Fruit fly (Drosophila melanogaster) whole organism, embryonic: ENCODE data around the gene CG4461.

Experiments
- BEAF-32 ChIP-seq: fragments of 200-800 bp; sonication (Bioruptor generic); optimal IDR thresholded peaks from 3 replicates; lab custom pipeline; 2017; ENCODE audit warnings: missing biosample characterization, missing genetic modification characterization, mild to moderate bottlenecking, moderate library complexity, missing genetic modification reagents
- CG10654 ChIP-seq: fragments of 200-800 bp; sonication (Bioruptor generic); optimal IDR thresholded peaks from 2 replicates; lab custom pipeline; 2016; ENCODE audit warnings: missing biosample characterization, missing genetic modification characterization
- CG11695 ChIP-seq: fragments of 200-800 bp; sonication (Bioruptor generic); IDR thresholded peaks from 3 replicates; pipeline ENCODE4 v1.3.6; 2022; ENCODE audit warnings: missing biosample characterization, missing genetic modification characterization
- CG11696 ChIP-seq: fragments of 200-800 bp; sonication (Bioruptor generic); IDR thresholded peaks from 2 replicates; pipeline ENCODE4 v1.3.6; 2022; ENCODE audit warnings: missing biosample characterization, missing genetic modification characterization
- CG11723 ChIP-seq: fragments of 200-800 bp; sonication (Bioruptor generic); optimal IDR thresholded peaks from 2 replicates; lab custom pipeline; 2017; ENCODE audit warnings: missing biosample characterization, mild to moderate bottlenecking, missing genetic modification characterization
- CG12104 ChIP-seq: fragments of 200-800 bp; sonication (Bioruptor generic); optimal IDR thresholded peaks from 3 replicates; lab custom pipeline; 2016; ENCODE audit warnings: missing biosample characterization, missing genetic modification characterization
- CG12744 ChIP-seq: fragments of 200-800 bp; sonication (Bioruptor generic); optimal IDR thresholded peaks from 2 replicates; lab custom pipeline; 2016; ENCODE audit warnings: missing biosample characterization, missing genetic modification characterization
- CG13775 ChIP-seq: fragments of 200-800 bp; sonication (Bioruptor generic); optimal IDR thresholded peaks from 3 replicates; lab custom pipeline; 2017; ENCODE audit warnings: missing biosample characterization, mild to moderate bottlenecking, missing genetic modification characterization
- CG14014 ChIP-seq: fragments of 200-800 bp; sonication (Bioruptor generic); IDR thresholded peaks from 2 replicates; pipeline ENCODE4 v1.3.6; 2022; ENCODE audit warnings: missing biosample characterization, missing genetic modification characterization
- CG15601 ChIP-seq: fragments of 200-800 bp; sonication (Bioruptor generic); optimal IDR thresholded peaks from 3 replicates; lab custom pipeline; 2019; ENCODE audit warnings: missing biosample characterization, mild to moderate bottlenecking, missing genetic modification characterization, moderate library complexity
- CG16813 ChIP-seq: fragments of 200-800 bp; sonication (Bioruptor generic); IDR thresholded peaks from 3 replicates; pipeline ENCODE4 v1.3.6; 2022; ENCODE audit warnings: missing biosample characterization, missing genetic modification characterization; ENCODE audit not compliant: partially characterized antibody
- CG16815 ChIP-seq: fragments of 200-800 bp; sonication (Bioruptor generic); optimal IDR thresholded peaks from 3 replicates; lab custom pipeline; 2017; ENCODE audit warnings: missing biosample characterization, mild to moderate bottlenecking, missing genetic modification characterization
- CG17186 ChIP-seq: fragments of 200-800 bp; sonication (Bioruptor generic); optimal IDR thresholded peaks from 3 replicates; lab custom pipeline; 2017; ENCODE audit warnings: missing biosample characterization, missing genetic modification reagents, missing genetic modification characterization
- CG18619 ChIP-seq: fragments of 200-800 bp; sonication (Bioruptor generic); optimal IDR thresholded peaks from 3 replicates; lab custom pipeline; 2017; ENCODE audit warnings: missing biosample characterization, mild to moderate bottlenecking, missing genetic modification characterization
- CG2129 ChIP-seq: fragments of 200-800 bp; sonication (Bioruptor generic); IDR thresholded peaks from 2 replicates; pipeline ENCODE4 v1.3.6; 2022; ENCODE audit warnings: missing biosample characterization, missing genetic modification characterization; ENCODE audit not compliant: partially characterized antibody
- CG3163 ChIP-seq: fragments of 200-800 bp; sonication (Bioruptor generic); optimal IDR thresholded peaks from 3 replicates; lab custom pipeline; 2016; ENCODE audit warnings: missing biosample characterization, missing genetic modification characterization
- CG32767 ChIP-seq: fragments of 200-800 bp; sonication (Bioruptor generic); IDR thresholded peaks from 2 replicates; pipeline ENCODE4 v1.3.6; 2022; ENCODE audit warnings: missing biosample characterization, missing genetic modification characterization
- CG3281 ChIP-seq: fragments of 200-800 bp; sonication (Bioruptor generic); optimal IDR thresholded peaks from 3 replicates; lab custom pipeline; 2017; ENCODE audit warnings: missing biosample characterization, mild to moderate bottlenecking, missing genetic modification characterization
- CG4404 ChIP-seq: fragments of 200-800 bp; sonication (Bioruptor generic); IDR thresholded peaks from 2 replicates; pipeline ENCODE4 v1.3.6; 2022; ENCODE audit warnings: missing biosample characterization, missing genetic modification characterization
- CG4730 ChIP-seq: fragments of 200-800 bp; sonication (Bioruptor generic); IDR thresholded peaks from 2 replicates; pipeline ENCODE4 v1.3.6; 2022; ENCODE audit warnings: missing biosample characterization, missing genetic modification characterization
- CG8478 ChIP-seq: fragments of >200 bp; optimal IDR thresholded peaks from 2 replicates; lab custom pipeline; 2018
- CG8765 ChIP-seq: fragments of 200-800 bp; sonication (Bioruptor generic); IDR thresholded peaks from 2 replicates; pipeline ENCODE4 v1.3.6; 2022; ENCODE audit warnings: missing biosample characterization, missing genetic modification characterization
- CG9437 ChIP-seq: fragments of 200-800 bp; sonication (Bioruptor generic); optimal IDR thresholded peaks from 2 replicates; lab custom pipeline; 2018; ENCODE audit warnings: missing biosample characterization, mild to moderate bottlenecking, missing genetic modification characterization
- CG9797 ChIP-seq: fragments of 200-800 bp; sonication (Bioruptor generic); optimal IDR thresholded peaks from 3 replicates; lab custom pipeline; 2018; ENCODE audit warnings: missing biosample characterization, mild to moderate bottlenecking, missing genetic modification characterization
- Dbx ChIP-seq: fragments of 200-800 bp; sonication (Bioruptor generic); IDR thresholded peaks from 3 replicates; pipeline ENCODE4 v1.3.6; 2022; ENCODE audit warnings: missing biosample characterization, missing genetic modification characterization
- Dip3 ChIP-seq: fragments of 200-800 bp; sonication (Bioruptor generic); optimal IDR thresholded peaks from 3 replicates; lab custom pipeline; 2016; ENCODE audit warnings: missing biosample characterization, missing genetic modification characterization
- Dp ChIP-seq: fragments of 200-800 bp; sonication (Bioruptor generic); optimal IDR thresholded peaks from 2 replicates; lab custom pipeline; 2018; ENCODE audit warnings: missing biosample characterization, mild to moderate bottlenecking, missing genetic modification characterization, moderate library complexity
- Hsf ChIP-seq: fragments of 200-800 bp; sonication (Bioruptor generic); optimal IDR thresholded peaks from 3 replicates; lab custom pipeline; 2016; ENCODE audit warnings: missing biosample characterization, missing genetic modification characterization
- Lhr ChIP-seq: fragments of 200-800 bp; sonication (Bioruptor generic); optimal IDR thresholded peaks from 3 replicates; lab custom pipeline; 2017; ENCODE audit warnings: mild to moderate bottlenecking, missing biosample characterization, missing genetic modification reagents, missing genetic modification characterization
- Nf-YC ChIP-seq: fragments of 200-800 bp; optimal IDR thresholded peaks from 3 replicates; lab custom pipeline; 2019; ENCODE audit warnings: missing biosample characterization, mild to moderate bottlenecking, missing genetic modification characterization, moderate library complexity
- Taf1 ChIP-seq: fragments of 200-800 bp; sonication (Bioruptor generic); IDR thresholded peaks from 2 replicates; pipeline ENCODE4 v1.3.6; 2022; ENCODE audit warnings: missing biosample characterization, missing genetic modification characterization
- Xrp1 ChIP-seq: fragments of 200-800 bp; sonication (Bioruptor generic); IDR thresholded peaks from 2 replicates; pipeline ENCODE4 v1.3.6; 2022; ENCODE audit warnings: missing biosample characterization, missing genetic modification characterization
- chn ChIP-seq: fragments of 200-800 bp; sonication (Bioruptor generic); optimal IDR thresholded peaks from 2 replicates; lab custom pipeline; 2016; ENCODE audit warnings: missing biosample characterization, missing genetic modification characterization
- crc ChIP-seq: fragments of 200-800 bp; sonication (Bioruptor generic); optimal IDR thresholded peaks from 2 replicates; lab custom pipeline; 2016; ENCODE audit warnings: missing biosample characterization, missing genetic modification characterization
- crp ChIP-seq, 2 experiments: fragments of 200-800 bp; sonication (Bioruptor generic); optimal IDR thresholded peaks; 2 replicates in 1 of 2; 3 replicates in 1 of 2; lab custom pipeline; 2017; ENCODE audit warnings: missing biosample characterization in 2 of 2, missing genetic modification characterization in 2 of 2, mild to moderate bottlenecking in 1 of 2, moderate library complexity in 1 of 2
- dmrt11E ChIP-seq: fragments of 200-800 bp; sonication (Bioruptor generic); optimal IDR thresholded peaks from 3 replicates; lab custom pipeline; 2018; ENCODE audit warnings: missing biosample characterization, mild to moderate bottlenecking, missing genetic modification characterization, moderate library complexity
- esg ChIP-seq: fragments of 200-800 bp; sonication (Bioruptor generic); conservative IDR thresholded peaks from 2 replicates; pipeline ENCODE4 v1.3.6; 2022; ENCODE audit warnings: missing biosample characterization, missing genetic modification characterization
- ewg ChIP-seq: fragments of 200-800 bp; sonication (Bioruptor generic); optimal IDR thresholded peaks from 3 replicates; lab custom pipeline; 2017; ENCODE audit warnings: mild to moderate bottlenecking, missing biosample characterization, missing genetic modification reagents, missing genetic modification characterization
- fd3F ChIP-seq: fragments of 200-800 bp; sonication (Bioruptor generic); optimal IDR thresholded peaks from 2 replicates; lab custom pipeline; 2018; ENCODE audit warnings: missing biosample characterization, mild to moderate bottlenecking, missing genetic modification characterization, moderate library complexity
- ftz-f1 ChIP-seq: fragments of 200-800 bp; sonication (Bioruptor generic); optimal IDR thresholded peaks from 2 replicates; lab custom pipeline; 2016; ENCODE audit warnings: missing biosample characterization, missing genetic modification characterization
- gfzf ChIP-seq: fragments of 200-800 bp; sonication (Bioruptor generic); optimal IDR thresholded peaks from 2 replicates; lab custom pipeline; 2016; ENCODE audit warnings: missing biosample characterization, mild to moderate bottlenecking, missing genetic modification characterization, moderate library complexity
- gt ChIP-seq: fragments of 200-800 bp; sonication (Bioruptor generic); IDR thresholded peaks from 2 replicates; pipeline ENCODE4 v1.3.6; 2022; ENCODE audit warnings: missing biosample characterization, missing genetic modification characterization
- h ChIP-seq: fragments of >200 bp; optimal IDR thresholded peaks from 2 replicates; lab custom pipeline; 2017
- hbn ChIP-seq: fragments of 200-800 bp; sonication (Bioruptor generic); IDR thresholded peaks from 2 replicates; pipeline ENCODE4 v1.3.6; 2022; ENCODE audit warnings: missing biosample characterization, missing genetic modification characterization; ENCODE audit not compliant: partially characterized antibody
- inv ChIP-seq: fragments of 200-800 bp; sonication (Bioruptor generic); IDR thresholded peaks from 2 replicates; pipeline ENCODE4 v1.3.6; 2022; ENCODE audit warnings: missing biosample characterization, missing genetic modification characterization; ENCODE audit not compliant: partially characterized antibody
- mld ChIP-seq: fragments of 200-800 bp; sonication (Bioruptor generic); IDR thresholded peaks from 3 replicates; pipeline ENCODE4 v1.3.6; 2022; ENCODE audit warnings: missing biosample characterization, missing genetic modification characterization; ENCODE audit not compliant: partially characterized antibody
- sc ChIP-seq, 3 experiments: fragments of >200 bp in 2 of 3; fragments of 200-800 bp in 1 of 3; sonication (Bioruptor generic) in 1 of 3; optimal IDR thresholded peaks; 2 replicates in 2 of 3; 3 replicates in 1 of 3; lab custom pipeline; 2017; ENCODE audit warnings: mild to moderate bottlenecking in 1 of 3, missing biosample characterization in 1 of 3, missing genetic modification characterization in 1 of 3, missing genetic modification reagents in 1 of 3
- tna ChIP-seq: fragments of 200-800 bp; sonication (Bioruptor generic); IDR thresholded peaks from 2 replicates; pipeline ENCODE4 v1.3.6; 2022; ENCODE audit warnings: missing biosample characterization, missing genetic modification characterization; ENCODE audit not compliant: partially characterized antibody
- wek ChIP-seq: fragments of 200-800 bp; sonication (Bioruptor generic); optimal IDR thresholded peaks from 3 replicates; lab custom pipeline; 2018; ENCODE audit warnings: missing biosample characterization, mild to moderate bottlenecking, missing genetic modification characterization, moderate library complexity

The CG4461 gene

dm6 chr3L:9366850-9367430, 8.3 kb upstream of the CG4461 start, which contains the start of the genes Klp67A and CG4452 (continued):
- peak; percentile 50 for TF ChIP-seq ewg
- no peak for TF ChIP-seq chn (GFP tag; lab: Kevin White, UChicago)
- peak; percentile 67 for TF ChIP-seq Lhr (GFP tag; lab: Kevin White, UChicago)
- peak; percentile 55 for TF ChIP-seq CG17186 (GFP tag; lab: Kevin White, UChicago)
- TF ChIP-seq Nf-YC (tag; lab: Kevin White, UChicago): peak; percentile 59
- TF ChIP-seq CG15601 (tag; lab: Kevin White, UChicago): peak; percentile 60
- TF ChIP-seq CG12104 (GFP tag; lab: Kevin White, UChicago): peak; percentile 21
- TF ChIP-seq CG14014: peak; percentile 10; the same call in 1 of the 2 replicates
- peak; percentile 95 for TF ChIP-seq CG2129
- TF ChIP-seq tna: peak; percentile 71; the same call in 1 of the 2 replicates
- no peak for TF ChIP-seq Taf1 (GFP tag; lab: Robert Waterston, UW)
- TF ChIP-seq CG18619 (GFP tag; lab: Kevin White, UChicago): peak; percentile 17
- no peak for TF ChIP-seq CG3163 (GFP tag; lab: Kevin White, UChicago)
- TF ChIP-seq CG13775 (GFP tag; lab: Kevin White, UChicago): peak; percentile 73
- no peak for TF ChIP-seq CG32767
- TF ChIP-seq Hsf (GFP tag; lab: Kevin White, UChicago): peak; percentile 48
- TF ChIP-seq CG11723: peak; percentile 16
- peak; percentile 98 for TF ChIP-seq BEAF-32 (GFP tag; lab: Kevin White, UChicago)
- peak; percentile 51 for TF ChIP-seq CG9797 (GFP tag; lab: Kevin White, UChicago)
- TF ChIP-seq hbn (GFP tag; lab: Robert Waterston, UW): peak; percentile 83
- no peak for TF ChIP-seq CG8765 (GFP tag; lab: Robert Waterston, UW)
- peak; percentile 30; the same call in 1 of the 2 replicates for TF ChIP-seq CG4404 (GFP tag; lab: Robert Waterston, UW)
- TF ChIP-seq inv (GFP tag; lab: Robert Waterston, UW): peak; percentile 89
- peak; percentile 23; the same call in 1 of the 2 replicates for TF ChIP-seq Xrp1 (GFP tag; lab: Robert Waterston, UW)
- TF ChIP-seq h (lab: Kevin White, UChicago): no peak
- TF ChIP-seq CG10654 (GFP tag; lab: Kevin White, UChicago): peak; percentile 20
- TF ChIP-seq CG9437 (GFP tag; lab: Kevin White, UChicago): peak; percentile 70
- no peak for TF ChIP-seq wek
- peak; percentile 72 for TF ChIP-seq Dp (GFP tag; lab: Kevin White, UChicago)
- peak; percentile 3 for TF ChIP-seq gfzf (GFP tag; lab: Kevin White, UChicago)
- TF ChIP-seq CG4730 (GFP tag; lab: Robert Waterston, UW): no peak
- 0 out of 2 replicates have a peak, but pooled peaks have one; percentile 12 for TF ChIP-seq esg
- no peak for TF ChIP-seq CG11695 (GFP tag; lab: Robert Waterston, UW)
- TF ChIP-seq sc (optimal IDR thresholded peaks at IDR 0.05; lab: Kevin White, UChicago): no peak
- TF ChIP-seq sc (GFP tag; optimal IDR thresholded peaks at IDR 0.05; lab: Kevin White, UChicago): peak; percentile 47
- TF ChIP-seq mld (GFP tag; lab: Robert Waterston, UW): peak; percentile 71
- no peak for TF ChIP-seq crc (GFP tag; lab: Kevin White, UChicago)
- no peak for TF ChIP-seq Dip3
- TF ChIP-seq CG8478: no peak
- TF ChIP-seq Dbx (GFP tag; lab: Robert Waterston, UW): 0 out of 3 replicates have a peak, but pooled peaks have one; percentile 27
- TF ChIP-seq CG16813: peak; percentile 95
- TF ChIP-seq crp (GFP tag; optimal IDR thresholded peaks at IDR 0.05; lab: Kevin White, UChicago): peak in 1 of 2 experiments; percentile 27
- TF ChIP-seq CG16815 (GFP tag; lab: Kevin White, UChicago): no peak
- peak; percentile 29 for TF ChIP-seq CG3281
- TF ChIP-seq CG12744 (GFP tag; lab: Kevin White, UChicago): no peak
- no peak for TF ChIP-seq CG11696 (GFP tag; lab: Robert Waterston, UW)
- TF ChIP-seq dmrt11E (tag; lab: Kevin White, UChicago): peak; percentile 63
- TF ChIP-seq gt (GFP tag; lab: Robert Waterston, UW): no peak
- TF ChIP-seq ftz-f1 (GFP tag; lab: Kevin White, UChicago): no peak
- peak; percentile 11 for TF ChIP-seq fd3F (GFP tag; lab: Kevin White, UChicago)
